Fruit fly (Drosophila melanogaster): ENCODE measurements around the gene DNAlig3.

- TF ChIP-seq CG13204 (GFP tag; optimal IDR thresholded peaks at IDR 0.05) (no peak), CG8301 (tag; optimal IDR thresholded peaks at IDR 0.05) (no peak), EcR (GFP tag; optimal IDR thresholded peaks at IDR 0.05) (no peak), CG10348 (GFP tag; IDR thresholded peaks at IDR 0.05) (no peak), CG15710 (tag; optimal IDR thresholded peaks at IDR 0.05) (no peak), rn (GFP tag; IDR thresholded peaks at IDR 0.05) (no peak), CG9948 (tag; optimal IDR thresholded peaks at IDR 0.05) (no peak), Pif1B (GFP tag; optimal IDR thresholded peaks at IDR 0.05) (no peak), Ets98B (GFP tag; IDR thresholded peaks at IDR 0.05) (no peak), fd96Ca (GFP tag; IDR thresholded peaks at IDR 0.05) (no peak), Snoo (tag; optimal IDR thresholded peaks at IDR 0.05) (no peak), CG34367 (tag; optimal IDR thresholded peaks at IDR 0.05) (no peak)
Observed at dm6 chr3R:12365264-12365840, 36.3 kb downstream of the DNAlig3 start, which contains the start of gene GstD10.

All from whole organism, pupa.